Worm (Caenorhabditis elegans) whole organism, L3 larva: ENCODE results near the gene hsp-90.

Source experiments
- R02D3.7 ChIP-seq: fragments of 150-350 bp; optimal IDR thresholded peaks from 2 replicates; lab custom pipeline; 2014; ENCODE audit warnings: missing biosample characterization, missing genetic modification characterization
- ZK546.5 ChIP-seq: sonication (generic microtip); optimal IDR thresholded peaks from 2 replicates; lab custom pipeline; 2017; ENCODE audit warnings: missing biosample characterization, missing genetic modification characterization
- aly-2 ChIP-seq: fragments of 150-350 bp; optimal IDR thresholded peaks from 2 replicates; lab custom pipeline; 2014; ENCODE audit warnings: missing biosample characterization, missing genetic modification characterization
- ama-1 ChIP-seq: fragments of 150-350 bp; optimal IDR thresholded peaks from 2 replicates; lab custom pipeline; 2018
- ceh-16 ChIP-seq: sonication (generic microtip); optimal IDR thresholded peaks from 2 replicates; lab custom pipeline; 2017; ENCODE audit warnings: missing biosample characterization, missing genetic modification characterization
- ceh-28 ChIP-seq: fragments of 150-350 bp; optimal IDR thresholded peaks from 2 replicates; lab custom pipeline; 2014; ENCODE audit warnings: missing biosample characterization, missing genetic modification reagents, missing genetic modification characterization
- ceh-82 ChIP-seq: fragments of 150-350 bp; optimal IDR thresholded peaks from 2 replicates; lab custom pipeline; 2014; ENCODE audit warnings: missing biosample characterization, missing genetic modification characterization
- ceh-9 ChIP-seq: sonication (generic microtip); optimal IDR thresholded peaks from 2 replicates; lab custom pipeline; 2018; ENCODE audit warnings: missing biosample characterization, missing genetic modification characterization
- egl-27 ChIP-seq: sonication (generic microtip); optimal IDR thresholded peaks from 4 replicates; lab custom pipeline; 2017; ENCODE audit warnings: missing biosample characterization, missing genetic modification reagents, missing genetic modification characterization
- egl-5 ChIP-seq: fragments of 150-350 bp; optimal IDR thresholded peaks from 2 replicates; lab custom pipeline; 2017; ENCODE audit warnings: missing biosample characterization, missing genetic modification reagents, missing genetic modification characterization, inconsistent platforms
- elt-1 ChIP-seq: fragments of 150-350 bp; optimal IDR thresholded peaks from 2 replicates; lab custom pipeline; 2014; ENCODE audit warnings: missing biosample characterization, missing genetic modification characterization
- elt-2 ChIP-seq: sonication (generic microtip); optimal IDR thresholded peaks from 2 replicates; lab custom pipeline; 2016; ENCODE audit warnings: missing genetic modification reagents, mild to moderate bottlenecking, missing genetic modification characterization, missing compliant biosample characterization
- elt-3 ChIP-seq, 3 experiments: fragments of 150-350 bp in 1 of 3; sonication (generic microtip) in 2 of 3; optimal IDR thresholded peaks; 2 replicates in 2 of 3; 4 replicates in 1 of 3; lab custom pipeline; 2014 to 2017; ENCODE audit warnings: missing biosample characterization in 3 of 3, missing genetic modification characterization in 3 of 3
- eor-1 ChIP-seq, 2 experiments: fragments of 150-350 bp; optimal IDR thresholded peaks; 2 replicates each; lab custom pipeline; 2014 to 2018; ENCODE audit warnings: missing biosample characterization in 2 of 2, missing genetic modification characterization in 2 of 2
- fkh-10 ChIP-seq: sonication (generic microtip); optimal IDR thresholded peaks from 2 replicates; lab custom pipeline; 2017; ENCODE audit warnings: missing biosample characterization, missing genetic modification reagents, missing genetic modification characterization
- fkh-2 ChIP-seq: fragments of 150-350 bp; optimal IDR thresholded peaks from 2 replicates; lab custom pipeline; 2014; ENCODE audit warnings: missing biosample characterization, missing genetic modification reagents, missing genetic modification characterization
- fos-1 ChIP-seq: fragments of 150-350 bp; optimal IDR thresholded peaks from 2 replicates; lab custom pipeline; 2014; ENCODE audit warnings: missing biosample characterization, missing genetic modification characterization
- hmg-11 ChIP-seq: sonication (generic microtip); optimal IDR thresholded peaks from 2 replicates; lab custom pipeline; 2016; ENCODE audit warnings: missing genetic modification characterization, missing compliant biosample characterization
- jun-1 ChIP-seq: fragments of 150-350 bp; optimal IDR thresholded peaks from 2 replicates; lab custom pipeline; 2014; ENCODE audit warnings: missing biosample characterization, missing genetic modification reagents, missing genetic modification characterization
- lin-15B ChIP-seq: fragments of 150-350 bp; optimal IDR thresholded peaks from 2 replicates; lab custom pipeline; 2014; ENCODE audit warnings: missing biosample characterization, missing genetic modification characterization
- lsy-12 ChIP-seq: sonication (generic microtip); optimal IDR thresholded peaks from 2 replicates; lab custom pipeline; 2016; ENCODE audit warnings: mild to moderate bottlenecking, missing genetic modification characterization, missing compliant biosample characterization
- mdl-1 ChIP-seq: fragments of 150-350 bp; optimal IDR thresholded peaks from 2 replicates; lab custom pipeline; 2014; ENCODE audit warnings: missing biosample characterization, missing genetic modification characterization
- mml-1 ChIP-seq: fragments of 150-350 bp; sonication (generic microtip); optimal IDR thresholded peaks from 3 replicates; lab custom pipeline; 2014; ENCODE audit warnings: missing biosample characterization, missing genetic modification characterization
- nfya-1 ChIP-seq: sonication (generic microtip); optimal IDR thresholded peaks from 2 replicates; lab custom pipeline; 2017; ENCODE audit warnings: missing genetic modification characterization, mild to moderate bottlenecking, missing compliant biosample characterization, antibody characterized with exemption, moderate library complexity; ENCODE audit not compliant: insufficient read depth
- nhr-11 ChIP-seq: fragments of 150-350 bp; optimal IDR thresholded peaks from 2 replicates; lab custom pipeline; 2014; ENCODE audit warnings: missing biosample characterization, missing genetic modification characterization
- nhr-12 ChIP-seq: fragments of 150-350 bp; optimal IDR thresholded peaks from 2 replicates; lab custom pipeline; 2014; ENCODE audit warnings: missing biosample characterization, missing genetic modification characterization
- nhr-23 ChIP-seq: fragments of 150-350 bp; optimal IDR thresholded peaks from 2 replicates; lab custom pipeline; 2014; ENCODE audit warnings: missing biosample characterization, missing genetic modification reagents, missing genetic modification characterization
- nhr-237 ChIP-seq: fragments of 150-350 bp; optimal IDR thresholded peaks from 2 replicates; lab custom pipeline; 2014; ENCODE audit warnings: missing biosample characterization, missing genetic modification characterization
- nhr-25 ChIP-seq: sonication (generic microtip); optimal IDR thresholded peaks from 2 replicates; lab custom pipeline; 2017; ENCODE audit warnings: missing biosample characterization, missing genetic modification characterization
- nhr-28 ChIP-seq: fragments of 150-350 bp; optimal IDR thresholded peaks from 2 replicates; lab custom pipeline; 2014; ENCODE audit warnings: missing biosample characterization, missing genetic modification characterization
- nhr-43 ChIP-seq: sonication (generic microtip); optimal IDR thresholded peaks from 2 replicates; lab custom pipeline; 2016; ENCODE audit warnings: mild to moderate bottlenecking, missing genetic modification characterization, missing compliant biosample characterization; ENCODE audit not compliant: poor library complexity, severe bottlenecking
- nhr-67 ChIP-seq: fragments of 150-350 bp; optimal IDR thresholded peaks from 2 replicates; lab custom pipeline; 2014; ENCODE audit warnings: missing biosample characterization, missing genetic modification characterization
- nhr-76 ChIP-seq: fragments of 150-350 bp; sonication (generic microtip); optimal IDR thresholded peaks from 5 replicates; lab custom pipeline; 2014; ENCODE audit warnings: missing biosample characterization, missing genetic modification characterization
- nhr-77 ChIP-seq: fragments of 150-350 bp; optimal IDR thresholded peaks from 2 replicates; lab custom pipeline; 2014; ENCODE audit warnings: missing biosample characterization, missing genetic modification characterization
- pha-4 ChIP-seq: fragments of 150-350 bp; optimal IDR thresholded peaks from 2 replicates; lab custom pipeline; 2014; ENCODE audit warnings: missing biosample characterization, missing genetic modification reagents, missing genetic modification characterization
- sea-2 ChIP-seq: fragments of 150-350 bp; sonication (generic microtip); optimal IDR thresholded peaks from 4 replicates; lab custom pipeline; 2014; ENCODE audit warnings: missing biosample characterization, missing genetic modification reagents, missing genetic modification characterization
- skn-1 ChIP-seq: fragments of 150-350 bp; optimal IDR thresholded peaks from 2 replicates; lab custom pipeline; 2014; ENCODE audit warnings: missing biosample characterization, missing genetic modification characterization
- snpc-4 ChIP-seq: fragments of 150-350 bp; optimal IDR thresholded peaks from 2 replicates; lab custom pipeline; 2014; ENCODE audit warnings: missing biosample characterization, missing genetic modification characterization
- unc-39 ChIP-seq: sonication (generic microtip); optimal IDR thresholded peaks from 4 replicates; lab custom pipeline; 2017; ENCODE audit warnings: missing biosample characterization, missing genetic modification characterization
- zag-1 ChIP-seq: fragments of 150-350 bp; optimal IDR thresholded peaks from 2 replicates; lab custom pipeline; 2014; ENCODE audit warnings: missing biosample characterization, missing genetic modification characterization
- ztf-11 ChIP-seq: fragments of 150-350 bp; optimal IDR thresholded peaks from 2 replicates; lab custom pipeline; 2014; ENCODE audit warnings: missing biosample characterization, missing genetic modification characterization
- ztf-4 ChIP-seq: fragments of 150-350 bp; optimal IDR thresholded peaks from 2 replicates; lab custom pipeline; 2014; ENCODE audit warnings: missing biosample characterization, missing genetic modification characterization

hsp-90 gene

DNA sequence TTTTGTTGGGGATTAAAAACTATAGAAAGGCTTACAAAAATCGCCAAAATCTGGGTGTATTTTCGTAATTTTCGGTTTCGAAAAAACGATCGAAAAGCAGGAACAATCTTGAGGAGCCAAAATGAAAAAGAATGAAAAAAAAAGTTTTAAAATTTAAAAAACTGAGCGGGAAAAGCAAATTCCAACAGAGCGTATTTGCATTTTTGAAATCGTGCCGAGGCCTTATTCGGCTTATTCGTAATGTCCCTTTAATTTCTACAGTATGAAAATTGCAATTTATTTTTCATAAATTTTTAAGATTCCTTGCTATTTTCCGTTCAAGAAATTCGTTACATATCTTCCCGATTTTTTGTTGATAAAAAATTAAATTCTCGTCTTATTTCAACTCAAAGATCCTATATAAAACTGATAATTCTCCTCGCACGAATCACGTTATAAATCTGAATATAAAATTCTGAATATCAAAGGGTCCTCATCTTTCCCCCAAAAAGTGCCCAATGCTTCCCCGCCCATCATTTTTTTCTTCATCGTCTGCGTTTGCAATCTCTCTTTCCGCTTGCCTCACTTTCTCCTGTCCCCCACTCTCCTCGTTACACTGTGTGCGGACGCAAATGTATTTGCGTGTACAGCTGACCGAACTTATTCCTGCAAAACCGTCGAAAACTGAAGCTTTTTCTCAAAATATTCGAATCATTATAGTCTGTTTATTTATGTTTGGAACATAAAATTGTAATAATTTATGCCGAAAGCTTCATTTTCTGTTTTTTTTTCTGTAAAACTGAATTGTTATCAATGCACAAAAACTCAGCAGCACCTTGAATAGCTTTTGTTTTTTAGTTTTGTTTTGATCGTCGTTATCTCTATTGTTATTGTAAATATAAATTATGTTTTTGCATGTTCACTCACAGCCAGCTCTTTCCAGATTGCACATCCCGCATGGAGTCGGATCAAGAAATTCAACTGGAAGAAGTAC is 38.6 kb upstream of the hsp-90 start, which contains the start of the genes rfc-1 and pmp-3:
rfc-1 (minus strand) TSS at position 163 of the 973 bp plus-strand sequence.
pmp-3 (plus strand) TSS at position 923 of the 973 bp plus-strand sequence.
- TF ChIP-seq snpc-4 (tag; lab: Kevin White, UChicago) (no peak), nhr-77 (tag; lab: Kevin White, UChicago) (no peak), lin-15B (tag; lab: Kevin White, UChicago) (peak; percentile 31), ztf-4 (tag; lab: Kevin White, UChicago) (no peak), sea-2 (GFP tag; lab: Kevin White, UChicago) (no peak), ceh-9 (tag; lab: Kevin White, UChicago) (no peak), nhr-12 (no peak), zag-1 (tag; lab: Kevin White, UChicago) (no peak), aly-2 (tag; lab: Kevin White, UChicago) (no peak), ZK546.5 (tag; lab: Kevin White, UChicago) (no peak), nhr-11 (tag; lab: Kevin White, UChicago) (no peak), skn-1 (tag; lab: Kevin White, UChicago) (no peak), egl-5 (tag; lab: Kevin White, UChicago) (no peak), fkh-10 (no peak), nhr-67 (tag; lab: Kevin White, UChicago) (no peak), fos-1 (tag; lab: Kevin White, UChicago) (no peak), mml-1 (tag; lab: Kevin White, UChicago) (no peak), ceh-16 (tag; lab: Kevin White, UChicago) (no peak), ama-1 (lab: Kevin White, UChicago) (no peak), nhr-76 (tag; lab: Kevin White, UChicago) (no peak), nhr-237 (tag; lab: Kevin White, UChicago) (no peak), lsy-12 (tag; lab: Kevin White, UChicago) (no peak), elt-2 (no peak), nfya-1 (tag; lab: Kevin White, UChicago) (peak; percentile 9), nhr-28 (tag; lab: Kevin White, UChicago) (no peak), R02D3.7 (tag; lab: Kevin White, UChicago) (no peak), jun-1 (no peak), elt-1 (no peak), eor-1 (tag; optimal IDR thresholded peaks at IDR 0.05; lab: Kevin White, UChicago) (no peak), mdl-1 (tag; lab: Kevin White, UChicago) (no peak), fkh-2 (tag; lab: Kevin White, UChicago) (no peak), unc-39 (tag; lab: Kevin White, UChicago) (no peak), nhr-43 (tag; lab: Kevin White, UChicago) (no peak), ceh-28 (no peak), nhr-23 (tag; lab: Kevin White, UChicago) (peak; percentile 5), pha-4 (tag; lab: Kevin White, UChicago) (peak; percentile 30), nhr-25 (tag; lab: Kevin White, UChicago) (no peak), hmg-11 (peak; percentile 39), elt-3 (tag; optimal IDR thresholded peaks at IDR 0.05; lab: Kevin White, UChicago) (no peak), ceh-82 (tag; lab: Kevin White, UChicago) (no peak), egl-27 (no peak), ztf-11 (tag; lab: Kevin White, UChicago) (no peak)

- peak; percentile 80 for TF ChIP-seq fkh-10
- TF ChIP-seq nhr-43 (tag; lab: Kevin White, UChicago): no peak
- TF ChIP-seq ceh-82 (tag; lab: Kevin White, UChicago): no peak
- TF ChIP-seq, all 47 proteins: peak for 1
Measured at ce11 chrV:14648825-14649224, 35.9 kb upstream of the hsp-90 start.
